Worm (Caenorhabditis elegans) whole organism, L4 larva: ENCODE measurements around the gene mgrn-1.

ENCODE experiments used
- F10B5.3 ChIP-seq: sonication (generic microtip); optimal IDR thresholded peaks from 2 replicates; lab custom pipeline; 2016; ENCODE audit warnings: mild to moderate bottlenecking, missing genetic modification characterization, missing compliant biosample characterization
- T20F7.1 ChIP-seq: fragments of 200-800 bp; sonication (Bioruptor generic); optimal IDR thresholded peaks from 2 replicates; lab custom pipeline; 2018; ENCODE audit warnings: mild to moderate bottlenecking, missing genetic modification characterization, missing compliant biosample characterization
- aha-1 ChIP-seq: fragments of 150-350 bp; peaks from one replicate; lab custom pipeline; 2014; ENCODE audit warnings: missing biosample characterization, missing genetic modification characterization
- aly-2 ChIP-seq: sonication (generic microtip); optimal IDR thresholded peaks from 2 replicates; lab custom pipeline; 2018; ENCODE audit warnings: missing biosample characterization, missing genetic modification characterization
- ceh-32 ChIP-seq: sonication (generic microtip); optimal IDR thresholded peaks from 2 replicates; lab custom pipeline; 2016; ENCODE audit warnings: mild to moderate bottlenecking, missing genetic modification characterization, missing compliant biosample characterization; ENCODE audit not compliant: poor library complexity
- ceh-44 ChIP-seq: fragments of 200-800 bp; sonication (Bioruptor generic); IDR thresholded peaks from 2 replicates; pipeline ENCODE4 v1.3.6; 2022; ENCODE audit warnings: missing genetic modification reagents, missing genetic modification characterization, missing compliant biosample characterization
- cey-2 ChIP-seq: sonication (generic microtip); optimal IDR thresholded peaks from 3 replicates; lab custom pipeline; 2017; ENCODE audit warnings: missing genetic modification characterization, mild to moderate bottlenecking, missing compliant biosample characterization, antibody characterized with exemption, borderline replicate concordance; ENCODE audit not compliant: insufficient read depth
- daf-8 ChIP-seq: fragments of 200-800 bp; sonication (Bioruptor generic); IDR thresholded peaks from 2 replicates; pipeline ENCODE4 v1.3.6; 2022; ENCODE audit warnings: missing genetic modification characterization, missing compliant biosample characterization
- dve-1 ChIP-seq: sonication (generic microtip); optimal IDR thresholded peaks from 2 replicates; lab custom pipeline; 2017; ENCODE audit warnings: antibody characterized with exemption, mild to moderate bottlenecking, missing genetic modification characterization, missing compliant biosample characterization; ENCODE audit not compliant: insufficient read depth
- fkh-10 ChIP-seq: fragments of 150-350 bp; optimal IDR thresholded peaks from 2 replicates; lab custom pipeline; 2014; ENCODE audit warnings: missing biosample characterization, missing genetic modification reagents, missing genetic modification characterization
- hlh-30 ChIP-seq: sonication (generic microtip); optimal IDR thresholded peaks from 2 replicates; lab custom pipeline; 2017; ENCODE audit warnings: antibody characterized with exemption, mild to moderate bottlenecking, missing genetic modification characterization, missing compliant biosample characterization; ENCODE audit not compliant: insufficient read depth
- lin-1 ChIP-seq: fragments of 200-800 bp; sonication (Bioruptor generic); IDR thresholded peaks from 2 replicates; pipeline ENCODE4 v1.3.6; 2022; ENCODE audit warnings: missing genetic modification reagents, missing genetic modification characterization, missing compliant biosample characterization
- lin-39 ChIP-seq: fragments of 150-350 bp; optimal IDR thresholded peaks from 2 replicates; lab custom pipeline; 2014; ENCODE audit warnings: missing biosample characterization, missing genetic modification reagents, missing genetic modification characterization
- lsy-2 ChIP-seq, 2 experiments: fragments of 150-350 bp in 1 of 2; sonication (generic microtip) in 1 of 2; optimal IDR thresholded peaks; 2 replicates each; lab custom pipeline; 2014 to 2017; ENCODE audit warnings: missing biosample characterization in 2 of 2, missing genetic modification characterization in 2 of 2
- mep-1 ChIP-seq: fragments of 150-350 bp; sonication (generic microtip); optimal IDR thresholded peaks from 3 replicates; lab custom pipeline; 2014; ENCODE audit warnings: missing biosample characterization, missing genetic modification characterization
- mxl-2 ChIP-seq: fragments of 200-800 bp; sonication (Bioruptor generic); conservative IDR thresholded peaks from 2 replicates; pipeline ENCODE4 v1.3.6; 2022; ENCODE audit warnings: missing genetic modification reagents, missing genetic modification characterization, missing compliant biosample characterization
- mxl-3 ChIP-seq: fragments of 200-800 bp; sonication (Bioruptor generic); optimal IDR thresholded peaks from 2 replicates; lab custom pipeline; 2018; ENCODE audit warnings: mild to moderate bottlenecking, missing genetic modification characterization, missing compliant biosample characterization
- nhr-10 ChIP-seq: fragments of 150-350 bp; optimal IDR thresholded peaks from 2 replicates; lab custom pipeline; 2014; ENCODE audit warnings: missing biosample characterization, missing genetic modification characterization
- nhr-28 ChIP-seq: fragments of 150-350 bp; optimal IDR thresholded peaks from 2 replicates; lab custom pipeline; 2014; ENCODE audit warnings: missing biosample characterization, missing genetic modification characterization
- pha-4 ChIP-seq, 2 experiments: fragments of 150-350 bp in 1 of 2; fragments of 200-800 bp in 1 of 2; sonication (Bioruptor generic) in 1 of 2; IDR thresholded peaks in 1 of 2; optimal IDR thresholded peaks in 1 of 2; 2 replicates each; pipeline versions ENCODE4 v1.3.6 to Lab custom; 2014 to 2022; ENCODE audit warnings: missing genetic modification characterization in 2 of 2, missing genetic modification reagents in 2 of 2, missing biosample characterization in 1 of 2, missing compliant biosample characterization in 1 of 2
- php-3 ChIP-seq: fragments of 200-800 bp; sonication (Bioruptor generic); IDR thresholded peaks from 2 replicates; pipeline ENCODE4 v1.3.6; 2022; ENCODE audit warnings: missing genetic modification reagents, missing genetic modification characterization, missing compliant biosample characterization
- pqm-1 ChIP-seq: sonication (generic microtip); optimal IDR thresholded peaks from 2 replicates; lab custom pipeline; 2017; ENCODE audit warnings: missing biosample characterization, missing genetic modification characterization
- rbr-2 ChIP-seq: sonication (generic microtip); optimal IDR thresholded peaks from 2 replicates; lab custom pipeline; 2016; ENCODE audit warnings: missing genotype, missing genetic modification characterization, missing compliant biosample characterization
- set-16 ChIP-seq: fragments of 200-800 bp; sonication (Bioruptor generic); IDR thresholded peaks from 2 replicates; pipeline ENCODE4 v1.3.6; 2022; ENCODE audit warnings: missing genetic modification reagents, missing genetic modification characterization, missing compliant biosample characterization
- skn-1 ChIP-seq: fragments of 150-350 bp; optimal IDR thresholded peaks from 2 replicates; lab custom pipeline; 2014; ENCODE audit warnings: missing biosample characterization, missing genetic modification characterization
- snpc-1.2 ChIP-seq: fragments of 200-800 bp; sonication (Bioruptor generic); IDR thresholded peaks from 2 replicates; pipeline ENCODE4 v1.3.6; 2022; ENCODE audit warnings: missing genetic modification reagents, missing genetic modification characterization, missing compliant biosample characterization
- tra-1 ChIP-seq: fragments of 200-800 bp; sonication (Bioruptor generic); IDR thresholded peaks from 2 replicates; pipeline ENCODE4 v1.3.6; 2022; ENCODE audit warnings: missing genetic modification reagents, missing genetic modification characterization, missing compliant biosample characterization
- unc-62 ChIP-seq, 3 experiments: fragments of 150-350 bp in 1 of 3; sonication (generic microtip); optimal IDR thresholded peaks in 2 of 3; peaks in 1 of 3; 1 replicate in 1 of 3; 2 replicates in 2 of 3; lab custom pipeline; 2014 to 2017; ENCODE audit warnings: missing biosample characterization in 3 of 3, missing genetic modification characterization in 3 of 3, missing genetic modification reagents in 3 of 3, missing genotype in 1 of 3

The mgrn-1 gene

DNA sequence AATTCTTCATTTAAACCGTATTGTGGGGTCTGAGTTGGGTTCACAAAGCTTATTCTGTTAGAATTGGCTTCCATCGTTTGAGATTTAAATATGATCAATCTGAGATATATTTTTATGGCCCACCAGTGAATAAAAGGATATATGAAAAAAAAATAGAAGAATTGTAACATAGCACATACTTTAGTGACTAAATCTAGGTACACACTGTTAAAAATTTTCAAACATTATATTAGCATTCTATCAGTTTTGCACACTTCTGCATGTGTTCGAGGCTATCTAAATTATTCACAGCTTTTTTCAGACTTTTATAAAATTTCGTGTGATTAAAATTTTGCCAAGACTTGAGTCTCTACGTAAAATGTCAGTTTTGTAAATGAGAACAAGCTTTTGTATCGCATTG lies 30.0 kb downstream of the mgrn-1 start, which contains the start of gene E02H4.2:
E02H4.2 (minus strand) TSS at position 101 of the 400 bp plus-strand sequence.
- TF ChIP-seq T20F7.1 (GFP tag; lab: Kevin White, UChicago): no peak
- no peak for TF ChIP-seq nhr-10 (tag; lab: Kevin White, UChicago)
- no peak for TF ChIP-seq tra-1 (GFP tag; lab: Robert Waterston, UW)
- no peak for TF ChIP-seq ceh-32
- no peak for TF ChIP-seq ceh-44 (GFP tag; lab: Robert Waterston, UW)
- no peak for TF ChIP-seq rbr-2 (tag; lab: Kevin White, UChicago)
- TF ChIP-seq hlh-30 (tag; lab: Kevin White, UChicago): no peak
- TF ChIP-seq dve-1: no peak
- no peak for TF ChIP-seq mep-1 (tag; lab: Kevin White, UChicago)
- no peak for TF ChIP-seq lsy-2 (tag; optimal IDR thresholded peaks at IDR 0.05; lab: Kevin White, UChicago)

DNA sequence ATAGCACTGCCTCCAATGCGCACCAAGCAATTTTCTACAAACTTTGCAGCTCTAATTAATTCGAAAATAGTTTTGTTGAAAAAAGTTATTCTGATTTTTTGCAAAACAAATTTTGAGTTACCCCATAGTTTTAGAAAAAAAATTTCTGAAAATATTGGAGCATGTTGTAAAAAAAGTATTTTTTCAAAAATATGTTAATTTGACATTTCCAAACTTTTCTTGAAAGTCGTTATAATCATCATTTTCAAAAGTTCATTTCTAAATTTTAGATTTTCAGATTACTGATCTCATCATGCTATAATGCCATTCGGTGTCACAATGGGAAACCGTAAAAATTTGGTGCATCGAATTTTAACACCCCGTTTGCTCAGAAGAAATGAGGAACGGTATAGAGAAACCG lies 43.7 kb downstream of the mgrn-1 start, which contains the start of gene del-1:
del-1 (plus strand) TSS at position 301 of the 400 bp plus-strand sequence.
- no peak for TF ChIP-seq F10B5.3
- no peak for TF ChIP-seq lin-1
- no peak for TF ChIP-seq php-3 (GFP tag; lab: Robert Waterston, UW)
- TF ChIP-seq cey-2 (tag; lab: Kevin White, UChicago): no peak
- no peak for TF ChIP-seq fkh-10 (GFP tag; lab: Kevin White, UChicago)
- TF ChIP-seq unc-62 (GFP tag; optimal IDR thresholded peaks at IDR 0.05 in 1 of 2; lab: Kevin White, UChicago): no peak
- no peak for TF ChIP-seq unc-62 (tag; optimal IDR thresholded peaks at IDR 0.05; lab: Kevin White, UChicago)
- TF ChIP-seq aly-2 (tag; lab: Kevin White, UChicago): no peak

DNA sequence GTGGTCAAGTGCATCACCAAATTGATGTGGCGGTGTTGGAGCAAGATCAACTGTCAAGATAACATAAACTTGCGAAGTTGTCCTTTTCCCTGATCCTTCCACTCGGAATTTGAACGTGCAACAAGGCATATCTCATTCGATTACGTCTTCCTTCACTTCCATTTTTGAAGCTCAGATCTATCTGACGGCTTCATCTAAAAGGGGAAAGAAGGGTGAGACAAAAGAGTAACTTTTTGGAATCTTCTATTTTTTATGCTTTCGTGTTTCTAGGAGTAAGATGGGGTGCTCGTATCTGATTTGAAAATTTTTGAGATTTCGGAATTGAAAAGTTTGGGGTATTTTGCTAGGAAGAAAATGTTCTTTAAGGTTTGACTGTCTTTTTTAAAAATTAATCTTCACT lies 44.3 kb downstream of the mgrn-1 start:
- TF ChIP-seq pha-4 (GFP tag; IDR thresholded peaks at IDR 0.05; lab: Robert Waterston, UW): no peak
- no peak for TF ChIP-seq pha-4 (tag; optimal IDR thresholded peaks at IDR 0.05; lab: Kevin White, UChicago)
- TF ChIP-seq mxl-2 (GFP tag; lab: Robert Waterston, UW): no peak
- TF ChIP-seq mxl-3 (GFP tag; lab: Kevin White, UChicago): no peak
- TF ChIP-seq pqm-1: no peak
- no peak for TF ChIP-seq daf-8 (GFP tag; lab: Robert Waterston, UW)
- TF ChIP-seq set-16 (GFP tag; lab: Robert Waterston, UW): no peak
- no peak for TF ChIP-seq nhr-28 (tag; lab: Kevin White, UChicago)
- TF ChIP-seq unc-62 (GFP tag; optimal IDR thresholded peaks at IDR 0.05 in 1 of 2; lab: Kevin White, UChicago): peak in 1 of 2 experiments; percentile 95
- no peak for TF ChIP-seq unc-62 (tag; optimal IDR thresholded peaks at IDR 0.05; lab: Kevin White, UChicago)

DNA sequence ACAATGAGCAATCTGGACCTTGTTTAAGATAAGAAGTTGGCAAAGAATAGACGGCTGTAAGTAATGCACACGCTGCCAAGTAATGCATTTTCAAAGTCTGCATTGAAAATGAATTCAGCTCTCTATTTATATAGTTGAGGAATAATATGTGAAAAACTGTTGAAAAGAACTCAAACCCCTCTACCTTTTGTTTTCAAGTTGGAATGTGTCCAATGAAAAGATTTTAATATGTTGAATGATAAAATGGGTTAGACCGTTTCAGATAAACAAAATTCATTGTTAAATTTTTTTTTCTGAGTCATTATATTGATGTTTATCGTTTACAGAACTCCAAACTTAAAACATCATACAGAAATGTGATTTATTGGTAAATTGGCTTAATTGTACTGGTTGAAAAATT lies 48.0 kb downstream of the mgrn-1 start, which contains the start of gene E02H4.8:
E02H4.8 (minus strand) TSS at position 101 of the 400 bp plus-strand sequence.
- TF ChIP-seq aha-1 (no peak), unc-62 (GFP tag; optimal IDR thresholded peaks at IDR 0.05 in 1 of 2; lab: Kevin White, UChicago) (peak in 1 of 2 experiments; percentile 41), unc-62 (tag; optimal IDR thresholded peaks at IDR 0.05; lab: Kevin White, UChicago) (no peak), lin-39 (tag; lab: Kevin White, UChicago) (no peak), skn-1 (no peak), hlh-30 (tag; lab: Kevin White, UChicago) (no peak), snpc-1.2 (GFP tag; lab: Robert Waterston, UW) (no peak)
